Worm (Caenorhabditis elegans) whole organism, L2 larva: ENCODE data around the gene grld-1.

Experiments
- F13H6.1 ChIP-seq: sonication (generic microtip); optimal IDR thresholded peaks from 2 replicates; lab custom pipeline; 2016; ENCODE audit warnings: missing genetic modification characterization, missing compliant biosample characterization
- ceh-82 ChIP-seq: fragments of 150-350 bp; optimal IDR thresholded peaks from 2 replicates; lab custom pipeline; 2014; ENCODE audit warnings: missing biosample characterization, missing genetic modification characterization
- lin-11 ChIP-seq: fragments of 150-350 bp; sonication (generic microtip); optimal IDR thresholded peaks from 2 replicates; lab custom pipeline; 2014; ENCODE audit warnings: missing biosample characterization, missing genetic modification characterization, inconsistent platforms, mixed read lengths
- snpc-4 ChIP-seq: fragments of 150-350 bp; optimal IDR thresholded peaks from 2 replicates; lab custom pipeline; 2014; ENCODE audit warnings: missing biosample characterization, missing genetic modification characterization
- ztf-11 ChIP-seq: sonication (generic microtip); optimal IDR thresholded peaks from 2 replicates; lab custom pipeline; 2017; ENCODE audit warnings: missing biosample characterization, missing genetic modification characterization

DNA sequence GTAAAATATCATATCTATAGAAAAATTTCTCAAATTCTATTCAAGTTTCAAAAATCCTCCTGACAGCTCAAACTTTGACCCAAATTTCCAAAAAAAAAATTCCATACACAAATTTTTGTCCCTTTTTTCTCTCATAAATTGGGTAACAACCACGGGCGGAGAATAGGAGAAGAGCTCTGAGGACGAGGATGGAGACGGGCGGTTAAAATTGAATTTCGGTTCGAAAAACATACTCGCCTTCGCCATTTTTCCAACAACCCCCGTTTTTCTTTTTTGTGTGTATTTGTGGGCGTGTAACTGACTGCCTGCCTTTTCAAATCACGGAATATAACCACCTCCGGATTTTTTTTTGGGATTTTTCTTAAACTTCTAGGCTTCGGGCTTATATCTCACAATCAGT, 28.1 kb downstream of the grld-1 start:
- no peak for TF ChIP-seq ceh-82 (tag; lab: Kevin White, UChicago)
- no peak for TF ChIP-seq snpc-4 (tag; lab: Kevin White, UChicago)
- no peak for TF ChIP-seq ztf-11 (tag; lab: Kevin White, UChicago)
- no peak for TF ChIP-seq lin-11 (tag; lab: Kevin White, UChicago)
- TF ChIP-seq F13H6.1 (tag; lab: Kevin White, UChicago), result no peak
